Fruit fly (Drosophila melanogaster) whole organism, pupa: ENCODE results near the gene CG11694.

Experiments
- CG10348 ChIP-seq: fragments of 200-800 bp; sonication (Bioruptor generic); IDR thresholded peaks from 2 replicates; pipeline ENCODE4 v1.3.6; 2022; ENCODE audit warnings: missing biosample characterization, missing genetic modification characterization
- CG12605 ChIP-seq: fragments of 200-800 bp; sonication (Bioruptor generic); IDR thresholded peaks from 2 replicates; pipeline ENCODE4 v1.3.6; 2022; ENCODE audit warnings: missing biosample characterization, missing genetic modification characterization
- CG13204 ChIP-seq: fragments of 200-800 bp; sonication (Bioruptor generic); optimal IDR thresholded peaks from 2 replicates; lab custom pipeline; 2018; ENCODE audit warnings: missing biosample characterization, mild to moderate bottlenecking, missing genetic modification characterization, moderate library complexity
- CG14655 ChIP-seq: fragments of 200-800 bp; sonication (Bioruptor generic); optimal IDR thresholded peaks from 3 replicates; lab custom pipeline; 2017; ENCODE audit warnings: mild to moderate bottlenecking, missing biosample characterization, missing genetic modification reagents, missing genetic modification characterization
- CG15710 ChIP-seq: fragments of 200-800 bp; sonication (Bioruptor generic); optimal IDR thresholded peaks from 2 replicates; lab custom pipeline; 2018; ENCODE audit warnings: missing biosample characterization, mild to moderate bottlenecking, missing genetic modification characterization, moderate library complexity
- CG17806 ChIP-seq: fragments of 200-800 bp; sonication (Bioruptor generic); optimal IDR thresholded peaks from 2 replicates; lab custom pipeline; 2018; ENCODE audit warnings: missing biosample characterization, mild to moderate bottlenecking, missing genetic modification characterization, moderate library complexity
- CG34367 ChIP-seq: fragments of 200-800 bp; sonication (Bioruptor generic); optimal IDR thresholded peaks from 2 replicates; lab custom pipeline; 2018; ENCODE audit warnings: missing biosample characterization, mild to moderate bottlenecking, missing genetic modification characterization
- CG4496 ChIP-seq: fragments of 200-800 bp; sonication (Bioruptor generic); IDR thresholded peaks from 3 replicates; pipeline ENCODE4 v1.3.6; 2022; ENCODE audit warnings: missing biosample characterization, missing genetic modification characterization
- CG8301 ChIP-seq: fragments of 200-800 bp; sonication (Bioruptor generic); optimal IDR thresholded peaks from 2 replicates; lab custom pipeline; 2018; ENCODE audit warnings: missing biosample characterization, mild to moderate bottlenecking, missing genetic modification characterization
- D1 ChIP-seq: fragments of 200-800 bp; sonication (Bioruptor generic); optimal IDR thresholded peaks from 2 replicates; lab custom pipeline; 2018; ENCODE audit warnings: missing biosample characterization, mild to moderate bottlenecking, missing genetic modification characterization, moderate library complexity
- EcR ChIP-seq: fragments of 200-800 bp; sonication (Bioruptor generic); optimal IDR thresholded peaks from 3 replicates; lab custom pipeline; 2019; ENCODE audit warnings: missing biosample characterization, missing genetic modification characterization, mild to moderate bottlenecking, moderate library complexity, missing genetic modification reagents
- Pif1B ChIP-seq: fragments of 200-800 bp; sonication (Bioruptor generic); optimal IDR thresholded peaks from 3 replicates; lab custom pipeline; 2016; ENCODE audit warnings: missing biosample characterization, missing genetic modification characterization
- Snoo ChIP-seq: fragments of 200-800 bp; sonication (Bioruptor generic); optimal IDR thresholded peaks from 3 replicates; lab custom pipeline; 2017; ENCODE audit warnings: missing biosample characterization, mild to moderate bottlenecking, missing genetic modification characterization, inconsistent platforms

dm6 chr3R:8358004-8358403 lies 46.1 kb upstream of the CG11694 start:
- TF ChIP-seq Pif1B (GFP tag; lab: Kevin White, UChicago) (no peak), CG4496 (GFP tag; lab: Robert Waterston, UW) (no peak), D1 (tag; lab: Kevin White, UChicago) (no peak), EcR (GFP tag; lab: Kevin White, UChicago) (peak; percentile 5), CG13204 (GFP tag; lab: Kevin White, UChicago) (no peak), CG12605 (GFP tag; lab: Robert Waterston, UW) (no peak), CG10348 (GFP tag; lab: Robert Waterston, UW) (no peak), CG14655 (GFP tag; lab: Kevin White, UChicago) (no peak), CG17806 (no peak), Snoo (no peak), CG34367 (tag; lab: Kevin White, UChicago) (no peak), CG8301 (tag; lab: Kevin White, UChicago) (no peak), CG15710 (no peak)
